Fruit fly (Drosophila melanogaster) whole organism, embryonic: ENCODE measurements around the gene OtopLc.

Source experiments
- Awh ChIP-seq: fragments of 200-800 bp; sonication (Bioruptor generic); IDR thresholded peaks from 2 replicates; pipeline ENCODE4, ENCODE4 v1.3.6; 2022; ENCODE audit warnings: missing biosample characterization, missing genetic modification characterization
- CG10209 ChIP-seq: fragments of 200-800 bp; sonication (Bioruptor generic); optimal IDR thresholded peaks from 3 replicates; lab custom pipeline; 2017; ENCODE audit warnings: missing biosample characterization, mild to moderate bottlenecking, missing genetic modification characterization, missing genetic modification reagents
- CG10267 ChIP-seq: fragments of 200-800 bp; sonication (Bioruptor generic); optimal IDR thresholded peaks from 2 replicates; lab custom pipeline; 2018; ENCODE audit warnings: missing biosample characterization, mild to moderate bottlenecking, missing genetic modification characterization, moderate library complexity
- CG10654 ChIP-seq: fragments of 200-800 bp; sonication (Bioruptor generic); optimal IDR thresholded peaks from 2 replicates; lab custom pipeline; 2016; ENCODE audit warnings: missing biosample characterization, missing genetic modification characterization
- CG11093 ChIP-seq: fragments of 200-800 bp; sonication (Bioruptor generic); IDR thresholded peaks from 3 replicates; pipeline ENCODE4 v1.3.6; 2022; ENCODE audit warnings: missing biosample characterization, missing genetic modification characterization
- CG11456 ChIP-seq: fragments of 200-800 bp; sonication (Bioruptor generic); IDR thresholded peaks from 3 replicates; pipeline ENCODE4 v1.3.6; 2022; ENCODE audit warnings: missing biosample characterization, missing genetic modification characterization
- CG11504 ChIP-seq: fragments of 200-800 bp; sonication (Bioruptor generic); optimal IDR thresholded peaks from 3 replicates; lab custom pipeline; 2019; ENCODE audit warnings: missing biosample characterization, mild to moderate bottlenecking, missing genetic modification characterization, moderate library complexity
- CG13775 ChIP-seq: fragments of 200-800 bp; sonication (Bioruptor generic); optimal IDR thresholded peaks from 3 replicates; lab custom pipeline; 2017; ENCODE audit warnings: missing biosample characterization, mild to moderate bottlenecking, missing genetic modification characterization
- CG14710 ChIP-seq: fragments of 200-800 bp; sonication (Bioruptor generic); optimal IDR thresholded peaks from 3 replicates; lab custom pipeline; 2019; ENCODE audit warnings: missing biosample characterization, mild to moderate bottlenecking, missing genetic modification characterization, moderate library complexity
- CG18011 ChIP-seq: fragments of 200-800 bp; sonication (Bioruptor generic); optimal IDR thresholded peaks from 2 replicates; lab custom pipeline; 2017; ENCODE audit warnings: missing biosample characterization, missing genetic modification characterization, mild to moderate bottlenecking, moderate library complexity, missing genotype
- CG2120 ChIP-seq: fragments of 200-800 bp; sonication (Bioruptor generic); optimal IDR thresholded peaks from 3 replicates; lab custom pipeline; 2016; ENCODE audit warnings: missing biosample characterization, missing genetic modification characterization
- CG31441 ChIP-seq: fragments of 200-800 bp; sonication (Bioruptor generic); IDR thresholded peaks from 2 replicates; pipeline ENCODE4 v1.3.6; 2022; ENCODE audit warnings: missing biosample characterization, missing genetic modification characterization
- CG34224 ChIP-seq: fragments of 200-800 bp; sonication (Bioruptor generic); IDR thresholded peaks from 3 replicates; pipeline ENCODE4 v1.3.6; 2022; ENCODE audit warnings: missing biosample characterization, missing genetic modification characterization; ENCODE audit not compliant: partially characterized antibody
- CG7556 ChIP-seq: fragments of 200-800 bp; sonication (Bioruptor generic); optimal IDR thresholded peaks from 2 replicates; lab custom pipeline; 2017; ENCODE audit warnings: missing biosample characterization, mild to moderate bottlenecking, missing genetic modification characterization
- CG7839 ChIP-seq: fragments of 200-800 bp; sonication (Bioruptor generic); optimal IDR thresholded peaks from 3 replicates; lab custom pipeline; 2018; ENCODE audit warnings: missing biosample characterization, mild to moderate bottlenecking, missing genetic modification characterization, moderate library complexity
- CG8359 ChIP-seq: fragments of 200-800 bp; sonication (Bioruptor generic); optimal IDR thresholded peaks from 2 replicates; lab custom pipeline; 2017; ENCODE audit warnings: missing biosample characterization, mild to moderate bottlenecking, missing genetic modification characterization, borderline replicate concordance
- CG9215 ChIP-seq: fragments of 200-800 bp; sonication (Bioruptor generic); IDR thresholded peaks from 2 replicates; pipeline ENCODE4 v1.3.6; 2022; ENCODE audit warnings: missing biosample characterization, missing genetic modification characterization
- CG9437 ChIP-seq: fragments of 200-800 bp; sonication (Bioruptor generic); optimal IDR thresholded peaks from 2 replicates; lab custom pipeline; 2018; ENCODE audit warnings: missing biosample characterization, mild to moderate bottlenecking, missing genetic modification characterization
- CG9932 ChIP-seq: fragments of 200-800 bp; sonication (Bioruptor generic); IDR thresholded peaks from 2 replicates; pipeline ENCODE4 v1.3.6; 2022; ENCODE audit warnings: missing biosample characterization, missing genetic modification characterization
- CTCF ChIP-seq: fragments of 200-800 bp; sonication (Bioruptor generic); optimal IDR thresholded peaks from 2 replicates; lab custom pipeline; 2017; ENCODE audit warnings: missing biosample characterization, mild to moderate bottlenecking, missing genetic modification characterization, moderate library complexity
- D19A ChIP-seq: fragments of 200-800 bp; optimal IDR thresholded peaks from 3 replicates; lab custom pipeline; 2019; ENCODE audit warnings: missing biosample characterization, mild to moderate bottlenecking, missing genetic modification characterization, moderate library complexity
- Dbx ChIP-seq: fragments of 200-800 bp; sonication (Bioruptor generic); IDR thresholded peaks from 3 replicates; pipeline ENCODE4 v1.3.6; 2022; ENCODE audit warnings: missing biosample characterization, missing genetic modification characterization
- Dp ChIP-seq: fragments of 200-800 bp; sonication (Bioruptor generic); optimal IDR thresholded peaks from 2 replicates; lab custom pipeline; 2018; ENCODE audit warnings: missing biosample characterization, mild to moderate bottlenecking, missing genetic modification characterization, moderate library complexity
- Hr78 ChIP-seq, 2 experiments: fragments of 200-800 bp in 1 of 2; fragments of >200 bp in 1 of 2; sonication (Bioruptor generic) in 1 of 2; optimal IDR thresholded peaks; 2 replicates each; lab custom pipeline; 2017 to 2019; ENCODE audit warnings: missing biosample characterization in 2 of 2, missing genetic modification characterization in 2 of 2, mild to moderate bottlenecking in 1 of 2, moderate library complexity in 1 of 2
- Kr ChIP-seq: fragments of 200-800 bp; sonication (Bioruptor generic); optimal IDR thresholded peaks from 2 replicates; lab custom pipeline; 2017; ENCODE audit warnings: missing biosample characterization, mild to moderate bottlenecking, missing genetic modification characterization
- Lhr ChIP-seq: fragments of 200-800 bp; sonication (Bioruptor generic); optimal IDR thresholded peaks from 3 replicates; lab custom pipeline; 2017; ENCODE audit warnings: mild to moderate bottlenecking, missing biosample characterization, missing genetic modification reagents, missing genetic modification characterization
- MESR4 ChIP-seq: fragments of 200-800 bp; sonication (Bioruptor generic); optimal IDR thresholded peaks from 2 replicates; lab custom pipeline; 2018; ENCODE audit warnings: missing biosample characterization, mild to moderate bottlenecking, missing genetic modification characterization, moderate library complexity
- Mes4 ChIP-seq: fragments of 200-800 bp; sonication (Bioruptor generic); optimal IDR thresholded peaks from 2 replicates; lab custom pipeline; 2016; ENCODE audit warnings: missing biosample characterization, missing genetic modification characterization
- Nf-YC ChIP-seq: fragments of 200-800 bp; optimal IDR thresholded peaks from 3 replicates; lab custom pipeline; 2019; ENCODE audit warnings: missing biosample characterization, mild to moderate bottlenecking, missing genetic modification characterization, moderate library complexity
- Opbp ChIP-seq: fragments of 200-800 bp; sonication (Bioruptor generic); IDR thresholded peaks from 3 replicates; pipeline ENCODE4 v1.3.6; 2022; ENCODE audit warnings: missing biosample characterization, missing genetic modification characterization; ENCODE audit not compliant: partially characterized antibody
- Ptx1 ChIP-seq: fragments of 200-800 bp; sonication (Bioruptor generic); IDR thresholded peaks from 2 replicates; pipeline ENCODE4 v1.3.6; 2022; ENCODE audit warnings: missing biosample characterization, missing genetic modification characterization
- Rfx ChIP-seq: fragments of 200-800 bp; sonication (Bioruptor generic); IDR thresholded peaks from 2 replicates; pipeline ENCODE4 v1.3.6; 2022; ENCODE audit warnings: missing biosample characterization, missing genetic modification characterization
- Six4 ChIP-seq: fragments of 200-800 bp; sonication (Bioruptor generic); optimal IDR thresholded peaks from 2 replicates; lab custom pipeline; 2016; ENCODE audit warnings: missing biosample characterization, missing genetic modification characterization
- Sox100B ChIP-seq: fragments of 200-800 bp; sonication (Bioruptor generic); optimal IDR thresholded peaks from 3 replicates; lab custom pipeline; 2018; ENCODE audit warnings: missing biosample characterization, mild to moderate bottlenecking, missing genetic modification characterization
- Sox102F ChIP-seq: fragments of 200-800 bp; sonication (Bioruptor generic); optimal IDR thresholded peaks from 2 replicates; lab custom pipeline; 2018; ENCODE audit warnings: missing biosample characterization, mild to moderate bottlenecking, missing genetic modification characterization, moderate library complexity
- Usf ChIP-seq: fragments of 200-800 bp; sonication (Bioruptor generic); optimal IDR thresholded peaks from 2 replicates; lab custom pipeline; 2017; ENCODE audit warnings: missing genotype, missing biosample characterization, missing genetic modification characterization
- YL-1 ChIP-seq: fragments of 200-800 bp; sonication (Bioruptor generic); optimal IDR thresholded peaks from 3 replicates; lab custom pipeline; 2017; ENCODE audit warnings: missing biosample characterization, mild to moderate bottlenecking, missing genetic modification characterization
- amos ChIP-seq: fragments of 200-800 bp; sonication (Bioruptor generic); IDR thresholded peaks from 2 replicates; pipeline ENCODE4 v1.3.6; 2022; ENCODE audit warnings: missing biosample characterization, missing genetic modification characterization; ENCODE audit not compliant: partially characterized antibody
- bab2 ChIP-seq: fragments of 200-800 bp; sonication (Bioruptor generic); optimal IDR thresholded peaks from 2 replicates; lab custom pipeline; 2016; ENCODE audit warnings: missing biosample characterization, missing genetic modification characterization
- chn ChIP-seq: fragments of 200-800 bp; sonication (Bioruptor generic); optimal IDR thresholded peaks from 2 replicates; lab custom pipeline; 2016; ENCODE audit warnings: missing biosample characterization, missing genetic modification characterization
- ind ChIP-seq: fragments of 200-800 bp; sonication (Bioruptor generic); optimal IDR thresholded peaks from 3 replicates; lab custom pipeline; 2016; ENCODE audit warnings: missing biosample characterization, missing genetic modification characterization
- inv ChIP-seq: fragments of 200-800 bp; sonication (Bioruptor generic); IDR thresholded peaks from 2 replicates; pipeline ENCODE4 v1.3.6; 2022; ENCODE audit warnings: missing biosample characterization, missing genetic modification characterization; ENCODE audit not compliant: partially characterized antibody
- klu ChIP-seq: fragments of 200-800 bp; sonication (Bioruptor generic); IDR thresholded peaks from 2 replicates; pipeline ENCODE4 v1.3.6; 2022; ENCODE audit warnings: missing biosample characterization, missing genetic modification characterization
- knrl ChIP-seq: fragments of 200-800 bp; sonication (Bioruptor generic); IDR thresholded peaks from 3 replicates; pipeline ENCODE4 v1.3.6; 2022; ENCODE audit warnings: missing biosample characterization, missing genetic modification characterization; ENCODE audit not compliant: partially characterized antibody
- nmo ChIP-seq: fragments of 200-800 bp; sonication (Bioruptor generic); optimal IDR thresholded peaks from 2 replicates; lab custom pipeline; 2018; ENCODE audit warnings: missing biosample characterization, mild to moderate bottlenecking, missing genetic modification characterization, moderate library complexity
- pb ChIP-seq: fragments of 200-800 bp; sonication (Bioruptor generic); optimal IDR thresholded peaks from 3 replicates; lab custom pipeline; 2016; ENCODE audit warnings: missing biosample characterization, missing genetic modification characterization
- row ChIP-seq: fragments of 200-800 bp; sonication (Bioruptor generic); IDR thresholded peaks from 3 replicates; pipeline ENCODE4 v1.3.6; 2022; ENCODE audit warnings: missing biosample characterization, missing genetic modification characterization
- run ChIP-seq: fragments of 200-800 bp; sonication (Bioruptor generic); optimal IDR thresholded peaks from 3 replicates; lab custom pipeline; 2018; ENCODE audit warnings: missing biosample characterization, mild to moderate bottlenecking, missing genetic modification characterization
- so ChIP-seq: fragments of 200-800 bp; sonication (Bioruptor generic); IDR thresholded peaks from 3 replicates; pipeline ENCODE4 v1.3.6; 2022; ENCODE audit warnings: missing biosample characterization, missing genetic modification characterization
- tx ChIP-seq: fragments of 200-800 bp; sonication (Bioruptor generic); optimal IDR thresholded peaks from 2 replicates; lab custom pipeline; 2016; ENCODE audit warnings: missing biosample characterization, missing genetic modification characterization
- yki ChIP-seq: fragments of >200 bp; optimal IDR thresholded peaks from 3 replicates; lab custom pipeline; 2018

The OtopLc gene

dm6 chrX:5612977-5613376 lies 49.7 kb downstream of the OtopLc start (continued):
- no peak for TF ChIP-seq CG10267 (tag; lab: Kevin White, UChicago)
- TF ChIP-seq Sox100B (GFP tag; lab: Kevin White, UChicago) = no peak
- 0 out of 3 replicates have a peak, but pooled peaks have one; percentile 45 for TF ChIP-seq CG11456 (GFP tag; lab: Robert Waterston, UW)
- TF ChIP-seq CTCF (GFP tag; lab: Kevin White, UChicago) = peak; percentile 93
- no peak for TF ChIP-seq tx (GFP tag; lab: Kevin White, UChicago)
- peak; percentile 61 for TF ChIP-seq inv
- TF ChIP-seq nmo (GFP tag; lab: Kevin White, UChicago) = peak; percentile 8
- no peak for TF ChIP-seq pb
- TF ChIP-seq run (tag; lab: Kevin White, UChicago) = no peak
- TF ChIP-seq klu (GFP tag; lab: Robert Waterston, UW) = peak; percentile 19; the same call in 1 of the 2 replicates
- TF ChIP-seq Hr78 (GFP tag; optimal IDR thresholded peaks at IDR 0.05; lab: Kevin White, UChicago) = no peak
- TF ChIP-seq ind (GFP tag; lab: Kevin White, UChicago) = no peak
- TF ChIP-seq Six4 (GFP tag; lab: Kevin White, UChicago) = no peak
- TF ChIP-seq Ptx1 (GFP tag; lab: Robert Waterston, UW) = no peak; the same call in 1 of the 2 replicates
- TF ChIP-seq Usf = no peak
- TF ChIP-seq CG11504 (tag; lab: Kevin White, UChicago) = no peak
- no peak for TF ChIP-seq CG34224 (GFP tag; lab: Robert Waterston, UW)
- peak; percentile 23 for TF ChIP-seq yki
- TF ChIP-seq CG31441 (GFP tag; lab: Robert Waterston, UW) = no peak
- TF ChIP-seq Awh (GFP tag; lab: Robert Waterston, UW) = no peak
- TF ChIP-seq bab2 = no peak
- no peak for TF ChIP-seq CG2120
- no peak for TF ChIP-seq CG7556 (GFP tag; lab: Kevin White, UChicago)
- TF ChIP-seq row = 0 out of 3 replicates have a peak, but pooled peaks have one; percentile 21
- TF ChIP-seq CG9932 (GFP tag; lab: Robert Waterston, UW) = no peak; the same call in none of the 2 replicates
- peak; percentile 86 for TF ChIP-seq amos (GFP tag; lab: Robert Waterston, UW)
- TF ChIP-seq CG14710 (tag; lab: Kevin White, UChicago) = peak; percentile 7
- no peak for TF ChIP-seq so (GFP tag; lab: Robert Waterston, UW)
- TF ChIP-seq Rfx = peak; percentile 41; the same call in 1 of the 2 replicates
- TF ChIP-seq CG7839 = peak; percentile 8
- TF ChIP-seq CG9215 = peak; percentile 13; the same call in 1 of the 2 replicates
- TF ChIP-seq Sox102F (GFP tag; lab: Kevin White, UChicago) = no peak
- no peak for TF ChIP-seq CG10654 (GFP tag; lab: Kevin White, UChicago)
- TF ChIP-seq MESR4 (GFP tag; lab: Kevin White, UChicago) = no peak
- TF ChIP-seq CG13775 (GFP tag; lab: Kevin White, UChicago) = no peak
- TF ChIP-seq CG18011 = no peak
- peak; percentile 4 for TF ChIP-seq Dp (GFP tag; lab: Kevin White, UChicago)
- no peak for TF ChIP-seq CG9437 (GFP tag; lab: Kevin White, UChicago)
- TF ChIP-seq Mes4 (GFP tag; lab: Kevin White, UChicago) = no peak
- TF ChIP-seq Kr = no peak
- TF ChIP-seq CG10209 (GFP tag; lab: Kevin White, UChicago) = no peak
- peak; percentile 27 for TF ChIP-seq Lhr (GFP tag; lab: Kevin White, UChicago)
- TF ChIP-seq chn (GFP tag; lab: Kevin White, UChicago) = no peak
- peak; percentile 89 for TF ChIP-seq knrl
- TF ChIP-seq Opbp = peak; percentile 58; the same call in 2 of the 3 replicates
- no peak for TF ChIP-seq CG8359 (GFP tag; lab: Kevin White, UChicago)
- TF ChIP-seq Dbx = peak; percentile 29; the same call in 1 of the 3 replicates
- TF ChIP-seq D19A (tag; lab: Kevin White, UChicago) = no peak
- TF ChIP-seq YL-1 = no peak
- no peak for TF ChIP-seq CG11093 (GFP tag; lab: Robert Waterston, UW)
- TF ChIP-seq Nf-YC (tag; lab: Kevin White, UChicago) = no peak
